Worm (Caenorhabditis elegans) whole organism, L3 larva: ENCODE data around the gene C05D9.4.
A peak's percentile ranks its signal among the peaks of the same experiment; 100 is the strongest.

Experiments
- ZK546.5 ChIP-seq: sonication (generic microtip); optimal IDR thresholded peaks from 2 replicates; lab custom pipeline; 2017; ENCODE audit warnings: missing biosample characterization, missing genetic modification characterization
- ama-1 ChIP-seq: fragments of 150-350 bp; optimal IDR thresholded peaks from 2 replicates; lab custom pipeline; 2018
- ceh-16 ChIP-seq: sonication (generic microtip); optimal IDR thresholded peaks from 2 replicates; lab custom pipeline; 2017; ENCODE audit warnings: missing biosample characterization, missing genetic modification characterization
- ceh-28 ChIP-seq: fragments of 150-350 bp; optimal IDR thresholded peaks from 2 replicates; lab custom pipeline; 2014; ENCODE audit warnings: missing biosample characterization, missing genetic modification reagents, missing genetic modification characterization
- ceh-82 ChIP-seq: fragments of 150-350 bp; optimal IDR thresholded peaks from 2 replicates; lab custom pipeline; 2014; ENCODE audit warnings: missing biosample characterization, missing genetic modification characterization
- daf-12 ChIP-seq: fragments of 150-350 bp; optimal IDR thresholded peaks from 2 replicates; lab custom pipeline; 2014; ENCODE audit warnings: missing biosample characterization, missing genetic modification reagents, missing genetic modification characterization
- egl-27 ChIP-seq: sonication (generic microtip); optimal IDR thresholded peaks from 4 replicates; lab custom pipeline; 2017; ENCODE audit warnings: missing biosample characterization, missing genetic modification reagents, missing genetic modification characterization
- egl-5 ChIP-seq: fragments of 150-350 bp; optimal IDR thresholded peaks from 2 replicates; lab custom pipeline; 2017; ENCODE audit warnings: missing biosample characterization, missing genetic modification reagents, missing genetic modification characterization, inconsistent platforms
- elt-1 ChIP-seq: fragments of 150-350 bp; optimal IDR thresholded peaks from 2 replicates; lab custom pipeline; 2014; ENCODE audit warnings: missing biosample characterization, missing genetic modification characterization
- elt-3 ChIP-seq, 3 experiments: fragments of 150-350 bp in 1 of 3; sonication (generic microtip) in 2 of 3; optimal IDR thresholded peaks; 2 replicates in 2 of 3; 4 replicates in 1 of 3; lab custom pipeline; 2014 to 2017; ENCODE audit warnings: missing biosample characterization in 3 of 3, missing genetic modification characterization in 3 of 3
- eor-1 ChIP-seq, 2 experiments: fragments of 150-350 bp; optimal IDR thresholded peaks; 2 replicates each; lab custom pipeline; 2014 to 2018; ENCODE audit warnings: missing biosample characterization in 2 of 2, missing genetic modification characterization in 2 of 2
- fkh-10 ChIP-seq: sonication (generic microtip); optimal IDR thresholded peaks from 2 replicates; lab custom pipeline; 2017; ENCODE audit warnings: missing biosample characterization, missing genetic modification reagents, missing genetic modification characterization
- fos-1 ChIP-seq: fragments of 150-350 bp; optimal IDR thresholded peaks from 2 replicates; lab custom pipeline; 2014; ENCODE audit warnings: missing biosample characterization, missing genetic modification characterization
- jun-1 ChIP-seq: fragments of 150-350 bp; optimal IDR thresholded peaks from 2 replicates; lab custom pipeline; 2014; ENCODE audit warnings: missing biosample characterization, missing genetic modification reagents, missing genetic modification characterization
- lin-39 ChIP-seq: fragments of 150-350 bp; optimal IDR thresholded peaks from 2 replicates; lab custom pipeline; 2018; ENCODE audit warnings: missing biosample characterization, missing genetic modification reagents, missing genetic modification characterization
- lsy-12 ChIP-seq: sonication (generic microtip); optimal IDR thresholded peaks from 2 replicates; lab custom pipeline; 2016; ENCODE audit warnings: mild to moderate bottlenecking, missing genetic modification characterization, missing compliant biosample characterization
- mdl-1 ChIP-seq: fragments of 150-350 bp; optimal IDR thresholded peaks from 2 replicates; lab custom pipeline; 2014; ENCODE audit warnings: missing biosample characterization, missing genetic modification characterization
- mml-1 ChIP-seq: fragments of 150-350 bp; sonication (generic microtip); optimal IDR thresholded peaks from 3 replicates; lab custom pipeline; 2014; ENCODE audit warnings: missing biosample characterization, missing genetic modification characterization
- nfya-1 ChIP-seq: sonication (generic microtip); optimal IDR thresholded peaks from 2 replicates; lab custom pipeline; 2017; ENCODE audit warnings: missing genetic modification characterization, mild to moderate bottlenecking, missing compliant biosample characterization, antibody characterized with exemption, moderate library complexity; ENCODE audit not compliant: insufficient read depth
- nhr-11 ChIP-seq: fragments of 150-350 bp; optimal IDR thresholded peaks from 2 replicates; lab custom pipeline; 2014; ENCODE audit warnings: missing biosample characterization, missing genetic modification characterization
- nhr-12 ChIP-seq: fragments of 150-350 bp; optimal IDR thresholded peaks from 2 replicates; lab custom pipeline; 2014; ENCODE audit warnings: missing biosample characterization, missing genetic modification characterization
- nhr-25 ChIP-seq: sonication (generic microtip); optimal IDR thresholded peaks from 2 replicates; lab custom pipeline; 2017; ENCODE audit warnings: missing biosample characterization, missing genetic modification characterization
- nhr-28 ChIP-seq: fragments of 150-350 bp; optimal IDR thresholded peaks from 2 replicates; lab custom pipeline; 2014; ENCODE audit warnings: missing biosample characterization, missing genetic modification characterization
- nhr-43 ChIP-seq: sonication (generic microtip); optimal IDR thresholded peaks from 2 replicates; lab custom pipeline; 2016; ENCODE audit warnings: mild to moderate bottlenecking, missing genetic modification characterization, missing compliant biosample characterization; ENCODE audit not compliant: poor library complexity, severe bottlenecking
- pqm-1 ChIP-seq: fragments of 150-350 bp; optimal IDR thresholded peaks from 2 replicates; lab custom pipeline; 2017; ENCODE audit warnings: missing biosample characterization, missing genetic modification characterization, inconsistent platforms
- skn-1 ChIP-seq: fragments of 150-350 bp; optimal IDR thresholded peaks from 2 replicates; lab custom pipeline; 2014; ENCODE audit warnings: missing biosample characterization, missing genetic modification characterization
- snpc-4 ChIP-seq: fragments of 150-350 bp; optimal IDR thresholded peaks from 2 replicates; lab custom pipeline; 2014; ENCODE audit warnings: missing biosample characterization, missing genetic modification characterization
- unc-39 ChIP-seq: sonication (generic microtip); optimal IDR thresholded peaks from 4 replicates; lab custom pipeline; 2017; ENCODE audit warnings: missing biosample characterization, missing genetic modification characterization
- unc-62 ChIP-seq: fragments of 150-350 bp; sonication (generic microtip); optimal IDR thresholded peaks from 4 replicates; lab custom pipeline; 2014; ENCODE audit warnings: missing biosample characterization, missing genetic modification reagents, missing genetic modification characterization
- ztf-4 ChIP-seq: fragments of 150-350 bp; optimal IDR thresholded peaks from 2 replicates; lab custom pipeline; 2014; ENCODE audit warnings: missing biosample characterization, missing genetic modification characterization

Gene C05D9.4

ce11 chrX:1072152-1072551 is 35.7 kb upstream of the C05D9.4 start, which contains the start of gene lim-6:
lim-6 (plus strand) TSS chrX:1072452.
- TF ChIP-seq lsy-12 (tag; lab: Kevin White, UChicago) (no peak), nhr-11 (tag; lab: Kevin White, UChicago) (no peak), daf-12 (tag; lab: Kevin White, UChicago) (no peak), egl-27 (no peak), snpc-4 (tag; lab: Kevin White, UChicago) (no peak), unc-62 (GFP tag; lab: Kevin White, UChicago) (no peak), ceh-28 (tag; lab: Kevin White, UChicago) (no peak), mml-1 (tag; lab: Kevin White, UChicago) (no peak)

- TF ChIP-seq lin-39 (tag; lab: Kevin White, UChicago) (peak; percentile 1), ama-1 (lab: Kevin White, UChicago) (no peak)
These were observed 27.3 kb upstream of the C05D9.4 start, which contains the start of gene pfn-3 for ce11 chrX:1080549-1080948. pfn-3 (minus strand) TSS chrX:1080649.

- TF ChIP-seq eor-1 (tag; optimal IDR thresholded peaks at IDR 0.05; lab: Kevin White, UChicago) (no peak), ceh-28 (tag; lab: Kevin White, UChicago) (peak; percentile 0), lin-39 (tag; lab: Kevin White, UChicago) (peak; percentile 28), elt-3 (tag; optimal IDR thresholded peaks at IDR 0.05; lab: Kevin White, UChicago) (no peak), nfya-1 (tag; lab: Kevin White, UChicago) (peak; percentile 44)
These were observed 25.9 kb upstream of the C05D9.4 start for ce11 chrX:1081927-1082326.

ce11 chrX:1085000-1085399 is 22.9 kb upstream of the C05D9.4 start:
- TF ChIP-seq ceh-16 (tag; lab: Kevin White, UChicago): no peak
- no peak for TF ChIP-seq ceh-28 (tag; lab: Kevin White, UChicago)
- TF ChIP-seq ZK546.5: no peak
- TF ChIP-seq jun-1 (tag; lab: Kevin White, UChicago): no peak
- no peak for TF ChIP-seq ama-1 (lab: Kevin White, UChicago)
- TF ChIP-seq ztf-4 (tag; lab: Kevin White, UChicago): no peak
- TF ChIP-seq nhr-12 (tag; lab: Kevin White, UChicago): no peak
- TF ChIP-seq nhr-43 (tag; lab: Kevin White, UChicago): no peak

ce11 chrX:1086406-1086897 is 21.4 kb upstream of the C05D9.4 start:
- TF ChIP-seq nhr-25 (tag; lab: Kevin White, UChicago) (peak; percentile 64), fos-1 (no peak), nfya-1 (tag; lab: Kevin White, UChicago) (peak; percentile 12), elt-1 (peak; percentile 12), egl-5 (tag; lab: Kevin White, UChicago) (peak; percentile 26)

- TF ChIP-seq nfya-1 (tag; lab: Kevin White, UChicago) (no peak), mdl-1 (tag; lab: Kevin White, UChicago) (no peak), unc-39 (tag; lab: Kevin White, UChicago) (no peak), ceh-28 (tag; lab: Kevin White, UChicago) (no peak), pqm-1 (no peak), ceh-82 (tag; lab: Kevin White, UChicago) (no peak), egl-5 (tag; lab: Kevin White, UChicago) (no peak), skn-1 (tag; lab: Kevin White, UChicago) (no peak), nhr-28 (tag; lab: Kevin White, UChicago) (no peak), fkh-10 (no peak), ama-1 (lab: Kevin White, UChicago) (no peak), unc-62 (GFP tag; lab: Kevin White, UChicago) (no peak)
These were observed 19.8 kb upstream of the C05D9.4 start, which contains the start of gene rei-2 for ce11 chrX:1088048-1088447. rei-2 (minus strand) TSS chrX:1088148.
